Fruit fly (Drosophila melanogaster) whole organism, adult: ENCODE results near the gene CG33203.

ENCODE experiments used
- CG11617 ChIP-seq: fragments of 200-800 bp; sonication (Bioruptor generic); optimal IDR thresholded peaks from 2 replicates; lab custom pipeline; 2017; ENCODE audit warnings: mild to moderate bottlenecking, missing biosample characterization, missing genetic modification reagents, missing genetic modification characterization
- CG12768 ChIP-seq: fragments of 200-800 bp; sonication (Bioruptor generic); optimal IDR thresholded peaks from 2 replicates; lab custom pipeline; 2017; ENCODE audit warnings: missing biosample characterization, missing genetic modification characterization, mild to moderate bottlenecking, moderate library complexity, missing genetic modification reagents
- CG14711 ChIP-seq: fragments of 200-800 bp; sonication (Bioruptor generic); optimal IDR thresholded peaks from 2 replicates; lab custom pipeline; 2018; ENCODE audit warnings: missing biosample characterization, mild to moderate bottlenecking, missing genetic modification characterization, moderate library complexity
- CG1620 ChIP-seq: fragments of 200-800 bp; sonication (Bioruptor generic); optimal IDR thresholded peaks from 2 replicates; lab custom pipeline; 2016; ENCODE audit warnings: missing biosample characterization, missing genetic modification characterization
- CG33017 ChIP-seq: fragments of 200-800 bp; sonication (Bioruptor generic); optimal IDR thresholded peaks from 2 replicates; lab custom pipeline; 2018; ENCODE audit warnings: missing biosample characterization, mild to moderate bottlenecking, missing genetic modification characterization, moderate library complexity
- CG5204 ChIP-seq: fragments of 200-800 bp; sonication (Bioruptor generic); optimal IDR thresholded peaks from 2 replicates; lab custom pipeline; 2016; ENCODE audit warnings: missing biosample characterization, missing genetic modification characterization
- CG7045 ChIP-seq: fragments of 200-800 bp; sonication (Bioruptor generic); optimal IDR thresholded peaks from 2 replicates; lab custom pipeline; 2017; ENCODE audit warnings: missing biosample characterization, mild to moderate bottlenecking, missing genetic modification characterization
- CG7101 ChIP-seq: fragments of 200-800 bp; sonication (Bioruptor generic); optimal IDR thresholded peaks from 2 replicates; lab custom pipeline; 2018; ENCODE audit warnings: missing biosample characterization, mild to moderate bottlenecking, missing genetic modification characterization, moderate library complexity
- Clk ChIP-seq: fragments of 200-800 bp; sonication (Bioruptor generic); optimal IDR thresholded peaks from 2 replicates; lab custom pipeline; 2017; ENCODE audit warnings: missing biosample characterization, missing genetic modification characterization
- Crg-1 ChIP-seq: fragments of 200-800 bp; sonication (Bioruptor generic); optimal IDR thresholded peaks from 2 replicates; lab custom pipeline; 2016; ENCODE audit warnings: missing biosample characterization, missing genetic modification characterization
- Hr96 ChIP-seq: fragments of 200-800 bp; sonication (Bioruptor generic); optimal IDR thresholded peaks from 2 replicates; lab custom pipeline; 2016; ENCODE audit warnings: missing biosample characterization, missing genetic modification characterization
- Mnt ChIP-seq: fragments of 200-800 bp; sonication (Bioruptor generic); optimal IDR thresholded peaks from 2 replicates; lab custom pipeline; 2016; ENCODE audit warnings: missing biosample characterization, mild to moderate bottlenecking, missing genetic modification characterization
- bab1 ChIP-seq: fragments of 200-800 bp; sonication (Bioruptor generic); optimal IDR thresholded peaks from 3 replicates; lab custom pipeline; 2019; ENCODE audit warnings: missing biosample characterization, mild to moderate bottlenecking, missing genetic modification characterization, moderate library complexity
- cic ChIP-seq: fragments of 200-800 bp; sonication (Bioruptor generic); optimal IDR thresholded peaks from 2 replicates; lab custom pipeline; 2017; ENCODE audit warnings: missing biosample characterization, mild to moderate bottlenecking, missing genetic modification characterization, moderate library complexity
- cnc ChIP-seq, 2 experiments: fragments of >200 bp; optimal IDR thresholded peaks; 2 replicates each; lab custom pipeline; 2017
- kay ChIP-seq: fragments of 200-800 bp; sonication (Bioruptor generic); peaks from one replicate; lab custom pipeline; 2016; ENCODE audit warnings: missing biosample characterization, missing genetic modification characterization, borderline replicate concordance
- ovo ChIP-seq: fragments of 200-800 bp; sonication (Bioruptor generic); optimal IDR thresholded peaks from 2 replicates; lab custom pipeline; 2016; ENCODE audit warnings: missing biosample characterization, missing genetic modification characterization
- pad ChIP-seq: fragments of 200-800 bp; sonication (Bioruptor generic); optimal IDR thresholded peaks from 3 replicates; lab custom pipeline; 2017; ENCODE audit warnings: missing biosample characterization, missing genetic modification characterization, mild to moderate bottlenecking, moderate library complexity, missing genetic modification reagents
- tj ChIP-seq: fragments of 200-800 bp; sonication (Bioruptor generic); optimal IDR thresholded peaks from 3 replicates; lab custom pipeline; 2017; ENCODE audit warnings: missing biosample characterization, mild to moderate bottlenecking, missing genetic modification characterization, moderate library complexity
- toe ChIP-seq: fragments of 200-800 bp; sonication (Bioruptor generic); optimal IDR thresholded peaks from 2 replicates; lab custom pipeline; 2016; ENCODE audit warnings: missing biosample characterization, missing genetic modification characterization

The CG33203 gene

dm6 chr3R:28887559-28888432 is at the start of gene CG33203, which contains the start of gene Doa:
Gene CG33203, minus strand, starts transcription at chr3R:28887709.
Gene Doa, plus strand, starts transcription at chr3R:28888073.
- peak; percentile 22 for TF ChIP-seq Hr96
- peak; percentile 62 for TF ChIP-seq CG7101
- no peak for TF ChIP-seq CG11617 (GFP tag; lab: Kevin White, UChicago)
- no peak for TF ChIP-seq cic (GFP tag; lab: Kevin White, UChicago)
- no peak for TF ChIP-seq CG7045
- no peak for TF ChIP-seq tj (GFP tag; lab: Kevin White, UChicago)
- no peak for TF ChIP-seq cnc (optimal IDR thresholded peaks at IDR 0.05; lab: Kevin White, UChicago)
- TF ChIP-seq ovo (GFP tag; lab: Kevin White, UChicago) = peak; percentile 18
- no peak for TF ChIP-seq CG5204 (GFP tag; lab: Kevin White, UChicago)
- peak; percentile 49 for TF ChIP-seq toe (GFP tag; lab: Kevin White, UChicago)
- TF ChIP-seq CG12768 (GFP tag; lab: Kevin White, UChicago) = peak; percentile 20
- no peak for TF ChIP-seq Clk (GFP tag; lab: Kevin White, UChicago)
- TF ChIP-seq CG14711 (tag; lab: Kevin White, UChicago) = peak; percentile 74
- peak; percentile 51 for TF ChIP-seq Mnt (GFP tag; lab: Kevin White, UChicago)
- peak; percentile 45 for TF ChIP-seq pad
- no peak for TF ChIP-seq kay (GFP tag; lab: Kevin White, UChicago)
- peak; percentile 60 for TF ChIP-seq CG1620 (GFP tag; lab: Kevin White, UChicago)
- peak; percentile 64 for TF ChIP-seq Crg-1
- TF ChIP-seq CG33017 = no peak
- peak; percentile 51 for TF ChIP-seq bab1

dm6 chr3R:28922744-28923143 is 35.2 kb upstream of the CG33203 start, which contains the start of gene CG11828:
Gene CG11828, plus strand, starts transcription at chr3R:28923044.
- TF ChIP-seq Crg-1 = no peak
- no peak for TF ChIP-seq CG33017
- TF ChIP-seq CG12768 (GFP tag; lab: Kevin White, UChicago) = no peak
- no peak for TF ChIP-seq CG7101
- no peak for TF ChIP-seq CG14711 (tag; lab: Kevin White, UChicago)
- TF ChIP-seq CG11617 (GFP tag; lab: Kevin White, UChicago) = no peak
- no peak for TF ChIP-seq Hr96
- TF ChIP-seq CG1620 (GFP tag; lab: Kevin White, UChicago) = no peak
- no peak for TF ChIP-seq Mnt (GFP tag; lab: Kevin White, UChicago)
- TF ChIP-seq CG5204 (GFP tag; lab: Kevin White, UChicago) = no peak
- TF ChIP-seq cic (GFP tag; lab: Kevin White, UChicago) = no peak
- TF ChIP-seq toe (GFP tag; lab: Kevin White, UChicago) = no peak
- no peak for TF ChIP-seq Clk (GFP tag; lab: Kevin White, UChicago)
- TF ChIP-seq cnc (optimal IDR thresholded peaks at IDR 0.05; lab: Kevin White, UChicago) = no peak
- TF ChIP-seq CG7045 = no peak
- no peak for TF ChIP-seq ovo (GFP tag; lab: Kevin White, UChicago)
- TF ChIP-seq kay (GFP tag; lab: Kevin White, UChicago) = no peak
- no peak for TF ChIP-seq pad

- TF ChIP-seq Mnt (GFP tag; lab: Kevin White, UChicago) = no peak
- no peak for TF ChIP-seq CG14711 (tag; lab: Kevin White, UChicago)
- no peak for TF ChIP-seq tj (GFP tag; lab: Kevin White, UChicago)
- TF ChIP-seq CG12768 (GFP tag; lab: Kevin White, UChicago) = no peak
- TF ChIP-seq Hr96 = no peak
- TF ChIP-seq CG5204 (GFP tag; lab: Kevin White, UChicago) = no peak
- no peak for TF ChIP-seq CG33017
- TF ChIP-seq cic (GFP tag; lab: Kevin White, UChicago) = no peak
- TF ChIP-seq bab1 = no peak
- no peak for TF ChIP-seq Crg-1
- TF ChIP-seq kay (GFP tag; lab: Kevin White, UChicago) = no peak
- TF ChIP-seq CG7045 = no peak
- no peak for TF ChIP-seq CG7101
- no peak for TF ChIP-seq CG11617 (GFP tag; lab: Kevin White, UChicago)
- TF ChIP-seq CG1620 (GFP tag; lab: Kevin White, UChicago) = no peak
Observed at dm6 chr3R:28913890-28914750, 26.6 kb upstream of the CG33203 start.

- TF ChIP-seq CG1620 (GFP tag; lab: Kevin White, UChicago) (no peak), CG5204 (GFP tag; lab: Kevin White, UChicago) (no peak), CG12768 (GFP tag; lab: Kevin White, UChicago) (no peak), bab1 (no peak), tj (GFP tag; lab: Kevin White, UChicago) (no peak), Hr96 (no peak), CG11617 (GFP tag; lab: Kevin White, UChicago) (no peak), CG7045 (no peak), kay (GFP tag; lab: Kevin White, UChicago) (no peak), Mnt (GFP tag; lab: Kevin White, UChicago) (no peak), CG14711 (tag; lab: Kevin White, UChicago) (no peak), CG33017 (no peak), toe (GFP tag; lab: Kevin White, UChicago) (no peak), Clk (GFP tag; lab: Kevin White, UChicago) (no peak), CG7101 (no peak), Crg-1 (no peak)
Observed at dm6 chr3R:28913039-28913438, 25.5 kb upstream of the CG33203 start.

dm6 chr3R:28911758-28912157 is 24.2 kb upstream of the CG33203 start:
- TF ChIP-seq pad = no peak
- TF ChIP-seq bab1 = no peak
- no peak for TF ChIP-seq Mnt (GFP tag; lab: Kevin White, UChicago)
- no peak for TF ChIP-seq CG7101
- TF ChIP-seq CG12768 (GFP tag; lab: Kevin White, UChicago) = no peak
- no peak for TF ChIP-seq CG5204 (GFP tag; lab: Kevin White, UChicago)
- TF ChIP-seq CG11617 (GFP tag; lab: Kevin White, UChicago) = no peak
- TF ChIP-seq Crg-1 = no peak
- TF ChIP-seq Hr96 = no peak
- TF ChIP-seq cic (GFP tag; lab: Kevin White, UChicago) = no peak
- no peak for TF ChIP-seq Clk (GFP tag; lab: Kevin White, UChicago)
- TF ChIP-seq toe (GFP tag; lab: Kevin White, UChicago) = no peak
- no peak for TF ChIP-seq kay (GFP tag; lab: Kevin White, UChicago)
- no peak for TF ChIP-seq CG14711 (tag; lab: Kevin White, UChicago)
- no peak for TF ChIP-seq tj (GFP tag; lab: Kevin White, UChicago)
- TF ChIP-seq ovo (GFP tag; lab: Kevin White, UChicago) = no peak
- no peak for TF ChIP-seq cnc (optimal IDR thresholded peaks at IDR 0.05; lab: Kevin White, UChicago)
- TF ChIP-seq CG1620 (GFP tag; lab: Kevin White, UChicago) = no peak
- TF ChIP-seq CG33017 = no peak
- TF ChIP-seq CG7045 = no peak
